Fruit fly (Drosophila melanogaster) whole organism, wandering third instar larva: Measurements from ENCODE around the gene Srrm1.

ENCODE experiments used
- Abd-B ChIP-seq: fragments of >200 bp; optimal IDR thresholded peaks from 2 replicates; lab custom pipeline; 2017; ENCODE audit warnings: missing biosample characterization, missing genetic modification characterization
- CG32264 ChIP-seq: fragments of 200-800 bp; sonication (Bioruptor generic); optimal IDR thresholded peaks from 2 replicates; lab custom pipeline; 2016; ENCODE audit warnings: missing biosample characterization, missing genetic modification characterization
- CG9705 ChIP-seq: fragments of 200-800 bp; sonication (Bioruptor generic); optimal IDR thresholded peaks from 2 replicates; lab custom pipeline; 2018; ENCODE audit warnings: missing biosample characterization, mild to moderate bottlenecking, missing genetic modification characterization
- CrebA ChIP-seq: fragments of 200-800 bp; sonication (Bioruptor generic); optimal IDR thresholded peaks from 2 replicates; lab custom pipeline; 2016; ENCODE audit warnings: missing biosample characterization, mild to moderate bottlenecking, missing genetic modification characterization, borderline replicate concordance
- Dfd ChIP-seq: fragments of >200 bp; optimal IDR thresholded peaks from 2 replicates; lab custom pipeline; 2017; ENCODE audit warnings: missing biosample characterization, missing genetic modification characterization
- Dif ChIP-seq: fragments of 200-275, 200-300 bp; sonication (Bioruptor generic); optimal IDR thresholded peaks from 2 replicates; lab custom pipeline; 2018; ENCODE audit warnings: missing biosample characterization, missing genetic modification characterization; ENCODE audit not compliant: partially characterized antibody
- Hnf4 ChIP-seq: fragments of 200-800 bp; sonication (Bioruptor generic); optimal IDR thresholded peaks from 2 replicates; lab custom pipeline; 2016; ENCODE audit warnings: missing biosample characterization, mild to moderate bottlenecking, missing genetic modification characterization
- Hr78 ChIP-seq: fragments of >200 bp; optimal IDR thresholded peaks from 2 replicates; lab custom pipeline; 2017; ENCODE audit warnings: missing biosample characterization, missing genetic modification characterization
- Hr83 ChIP-seq: fragments of 200-300 bp; sonication (Bioruptor generic); optimal IDR thresholded peaks from 2 replicates; lab custom pipeline; 2016; ENCODE audit warnings: missing biosample characterization, mild to moderate bottlenecking, missing genetic modification characterization, moderate library complexity; ENCODE audit not compliant: poor library complexity, severe bottlenecking
- Jra ChIP-seq: sonication (Bioruptor generic); optimal IDR thresholded peaks from 2 replicates; lab custom pipeline; 2016; ENCODE audit warnings: missing biosample characterization, missing genetic modification characterization
- N ChIP-seq: fragments of >200 bp; optimal IDR thresholded peaks from 2 replicates; lab custom pipeline; 2018; ENCODE audit warnings: missing biosample characterization, missing external identifiers, missing genetic modification characterization
- OdsH ChIP-seq: fragments of 200-800 bp; sonication (Bioruptor generic); optimal IDR thresholded peaks from 2 replicates; lab custom pipeline; 2016; ENCODE audit warnings: missing biosample characterization, mild to moderate bottlenecking, missing genetic modification characterization
- Rel ChIP-seq, 2 experiments: fragments of 200-800 bp; sonication (Bioruptor generic) in 1 of 2; optimal IDR thresholded peaks; 2 replicates in 1 of 2; 3 replicates in 1 of 2; lab custom pipeline; 2016 to 2019; ENCODE audit warnings: mild to moderate bottlenecking in 2 of 2, missing biosample characterization in 2 of 2, missing genetic modification characterization in 2 of 2, moderate library complexity in 1 of 2
- Sp1 ChIP-seq: fragments of 200-800 bp; sonication (Bioruptor generic); optimal IDR thresholded peaks from 3 replicates; lab custom pipeline; 2019; ENCODE audit warnings: missing biosample characterization, mild to moderate bottlenecking, missing genetic modification characterization, moderate library complexity
- Vsx2 ChIP-seq: fragments of 200-300, 225-300 bp; sonication (Bioruptor generic); optimal IDR thresholded peaks from 2 replicates; lab custom pipeline; 2018; ENCODE audit warnings: missing biosample characterization, missing genetic modification characterization; ENCODE audit not compliant: partially characterized antibody
- br ChIP-seq: fragments of 200-800 bp; sonication (Bioruptor generic); optimal IDR thresholded peaks from 2 replicates; lab custom pipeline; 2016; ENCODE audit warnings: missing biosample characterization, missing genetic modification characterization
- brk ChIP-seq: fragments of 200-800 bp; sonication (Bioruptor generic); optimal IDR thresholded peaks from 2 replicates; lab custom pipeline; 2016; ENCODE audit warnings: missing biosample characterization, mild to moderate bottlenecking, missing genetic modification characterization
- dl ChIP-seq, 2 experiments: fragments of 175-275, 200-275 bp in 1 of 2; fragments of 200-275 bp in 1 of 2; sonication (Bioruptor generic); optimal IDR thresholded peaks; lab custom pipeline; 2018; ENCODE audit warnings: mild to moderate bottlenecking in 2 of 2, missing biosample characterization in 2 of 2, missing genetic modification characterization in 2 of 2, moderate library complexity in 2 of 2; ENCODE audit not compliant: partially characterized antibody in 2 of 2, insufficient read depth in 1 of 2
- dmrt93B ChIP-seq: fragments of 200-800 bp; sonication (Bioruptor generic); optimal IDR thresholded peaks from 2 replicates; lab custom pipeline; 2018; ENCODE audit warnings: missing biosample characterization, mild to moderate bottlenecking, missing genetic modification characterization
- dsf ChIP-seq: sonication (Bioruptor generic); optimal IDR thresholded peaks from 2 replicates; lab custom pipeline; 2016; ENCODE audit warnings: missing biosample characterization, missing genetic modification characterization, borderline replicate concordance
- ey ChIP-seq: fragments of 200-800 bp; sonication (Bioruptor generic); optimal IDR thresholded peaks from 2 replicates; lab custom pipeline; 2016; ENCODE audit warnings: missing biosample characterization, missing genetic modification characterization
- h ChIP-seq: fragments of 200-800 bp; sonication (Bioruptor generic); optimal IDR thresholded peaks from 3 replicates; lab custom pipeline; 2016; ENCODE audit warnings: missing biosample characterization, mild to moderate bottlenecking, missing genetic modification characterization
- jim ChIP-seq: fragments of 175-275, 200-325 bp; sonication (Bioruptor generic); optimal IDR thresholded peaks from 2 replicates; lab custom pipeline; 2016; ENCODE audit warnings: missing biosample characterization, mild to moderate bottlenecking, missing genetic modification characterization
- lola ChIP-seq: fragments of >200 bp; optimal IDR thresholded peaks from 2 replicates; lab custom pipeline; 2017; ENCODE audit warnings: missing biosample characterization, missing genetic modification characterization
- pan ChIP-seq: fragments of >200 bp; optimal IDR thresholded peaks from 2 replicates; lab custom pipeline; 2017
- psq ChIP-seq: fragments of 200-800 bp; sonication (Bioruptor generic); optimal IDR thresholded peaks from 3 replicates; lab custom pipeline; 2017; ENCODE audit warnings: missing biosample characterization, mild to moderate bottlenecking, missing genetic modification characterization, moderate library complexity
- sage ChIP-seq: fragments of 200-800 bp; sonication (Bioruptor generic); optimal IDR thresholded peaks from 2 replicates; lab custom pipeline; 2016; ENCODE audit warnings: missing biosample characterization, mild to moderate bottlenecking, missing genetic modification characterization
- sv ChIP-seq: fragments of 200-800 bp; sonication (Bioruptor generic); optimal IDR thresholded peaks from 3 replicates; lab custom pipeline; 2016; ENCODE audit warnings: missing biosample characterization, missing genetic modification characterization
- usp ChIP-seq: fragments of >200 bp; optimal IDR thresholded peaks from 2 replicates; lab custom pipeline; 2017; ENCODE audit warnings: missing biosample characterization, missing genetic modification characterization
- woc ChIP-seq: sonication (Bioruptor generic); optimal IDR thresholded peaks from 2 replicates; lab custom pipeline; 2016; ENCODE audit warnings: missing biosample characterization, mild to moderate bottlenecking, missing genetic modification characterization

The Srrm1 gene

dm6 chr3L:13050675-13051202 lies 14.1 kb downstream of the Srrm1 start:
- TF ChIP-seq Hr78: no peak
- no peak for TF ChIP-seq br (GFP tag; lab: Kevin White, UChicago)
- no peak for TF ChIP-seq dmrt93B (GFP tag; lab: Kevin White, UChicago)
- no peak for TF ChIP-seq sage (GFP tag; lab: Kevin White, UChicago)
- TF ChIP-seq CrebA (GFP tag; lab: Kevin White, UChicago): no peak
- TF ChIP-seq lola (GFP tag; lab: Kevin White, UChicago): no peak
- TF ChIP-seq usp (GFP tag; lab: Kevin White, UChicago): no peak
- no peak for TF ChIP-seq dsf (GFP tag; lab: Kevin White, UChicago)
- TF ChIP-seq Sp1: no peak
- no peak for TF ChIP-seq CG32264 (GFP tag; lab: Kevin White, UChicago)

- TF ChIP-seq Rel (GFP tag; optimal IDR thresholded peaks at IDR 0.05; lab: Kevin White, UChicago) (no peak), Rel (tag; optimal IDR thresholded peaks at IDR 0.05; lab: Kevin White, UChicago) (no peak), psq (GFP tag; lab: Kevin White, UChicago) (no peak), jim (GFP tag; lab: Kevin White, UChicago) (no peak), usp (GFP tag; lab: Kevin White, UChicago) (no peak), Sp1 (no peak), ey (GFP tag; lab: Kevin White, UChicago) (no peak), Hnf4 (GFP tag; lab: Kevin White, UChicago) (no peak), Hr83 (GFP tag; lab: Kevin White, UChicago) (no peak)
Measured at dm6 chr3L:13058429-13058828, 21.8 kb downstream of the Srrm1 start.

- no peak for TF ChIP-seq N (GFP tag; lab: Kevin White, UChicago)
Measured at dm6 chr3L:13061322-13061809, 24.7 kb downstream of the Srrm1 start, which contains the start of the genes CG14115 and CG34428. Gene CG14115, minus strand, starts transcription at chr3L:13061422. Gene CG34428, plus strand, starts transcription at chr3L:13061759.

dm6 chr3L:13062746-13063145 lies 26.1 kb downstream of the Srrm1 start, which contains the start of gene CG34429:
Gene CG34429, plus strand, starts transcription at chr3L:13063046.
- TF ChIP-seq Hr78: no peak
- TF ChIP-seq Dfd (GFP tag; lab: Kevin White, UChicago): no peak
- TF ChIP-seq sage (GFP tag; lab: Kevin White, UChicago): no peak
- no peak for TF ChIP-seq jim (GFP tag; lab: Kevin White, UChicago)
- no peak for TF ChIP-seq CG9705 (GFP tag; lab: Kevin White, UChicago)
- no peak for TF ChIP-seq Jra
- no peak for TF ChIP-seq h (GFP tag; lab: Kevin White, UChicago)
- no peak for TF ChIP-seq ey (GFP tag; lab: Kevin White, UChicago)
- TF ChIP-seq N (GFP tag; lab: Kevin White, UChicago): no peak
- no peak for TF ChIP-seq Vsx2
- TF ChIP-seq dl (GFP tag; optimal IDR thresholded peaks at IDR 0.05; lab: Kevin White, UChicago; ENCODE audit: insufficient read depth in 1 of 2, partially characterized antibody in 2 of 2): no peak
- no peak for TF ChIP-seq lola (GFP tag; lab: Kevin White, UChicago)
- no peak for TF ChIP-seq OdsH
- TF ChIP-seq CrebA (GFP tag; lab: Kevin White, UChicago): no peak
- no peak for TF ChIP-seq pan (lab: Kevin White, UChicago)
- no peak for TF ChIP-seq woc

- TF ChIP-seq sage (GFP tag; lab: Kevin White, UChicago): no peak
- TF ChIP-seq Abd-B (GFP tag; lab: Kevin White, UChicago): no peak
- no peak for TF ChIP-seq Dif (GFP tag; lab: Kevin White, UChicago)
- no peak for TF ChIP-seq sv (GFP tag; lab: Kevin White, UChicago)
- TF ChIP-seq CrebA (GFP tag; lab: Kevin White, UChicago): no peak
- TF ChIP-seq CG9705 (GFP tag; lab: Kevin White, UChicago): no peak
- TF ChIP-seq dsf (GFP tag; lab: Kevin White, UChicago): no peak
- TF ChIP-seq brk (GFP tag; lab: Kevin White, UChicago): no peak
Measured at dm6 chr3L:13064346-13064745, 27.7 kb downstream of the Srrm1 start.
